Fruit fly (Drosophila melanogaster): ENCODE measurements around the gene chrb.

The chrb gene

dm6 chr3L:11487327-11487973 lies at the start of gene chrb:
Gene chrb, plus strand, starts transcription at chr3L:11487550.
- TF ChIP-seq h (optimal IDR thresholded peaks at IDR 0.05) (no peak), psq (optimal IDR thresholded peaks at IDR 0.05) (no peak), ttk (optimal IDR thresholded peaks at IDR 0.05) (no peak), Sin3A (optimal IDR thresholded peaks at IDR 0.05) (no peak)

- no peak for TF ChIP-seq h (optimal IDR thresholded peaks at IDR 0.05)
- no peak for TF ChIP-seq insv (optimal IDR thresholded peaks at IDR 0.05)
- TF ChIP-seq Myc (optimal IDR thresholded peaks at IDR 0.05) = no peak
- TF ChIP-seq Sin3A (optimal IDR thresholded peaks at IDR 0.05) = no peak
- TF ChIP-seq psq (optimal IDR thresholded peaks at IDR 0.05) = no peak
- TF ChIP-seq ttk (optimal IDR thresholded peaks at IDR 0.05) = no peak
These were observed 47.8 kb upstream of the chrb start for dm6 chr3L:11439570-11439969.

dm6 chr3L:11440258-11440657 lies 47.1 kb upstream of the chrb start:
- TF ChIP-seq h (optimal IDR thresholded peaks at IDR 0.05) = no peak

- TF ChIP-seq ttk (optimal IDR thresholded peaks at IDR 0.05) (no peak), insv (optimal IDR thresholded peaks at IDR 0.05) (no peak), Sin3A (optimal IDR thresholded peaks at IDR 0.05) (no peak), Myc (optimal IDR thresholded peaks at IDR 0.05) (no peak), psq (optimal IDR thresholded peaks at IDR 0.05) (no peak), h (optimal IDR thresholded peaks at IDR 0.05) (no peak)
These were observed 46.6 kb upstream of the chrb start for dm6 chr3L:11440769-11441168.

- TF ChIP-seq h (optimal IDR thresholded peaks at IDR 0.05) (no peak), Sin3A (optimal IDR thresholded peaks at IDR 0.05) (no peak), ttk (optimal IDR thresholded peaks at IDR 0.05) (no peak), Myc (optimal IDR thresholded peaks at IDR 0.05) (no peak)
These were observed 45.2 kb upstream of the chrb start for dm6 chr3L:11441889-11442782.

dm6 chr3L:11443474-11444080 lies 43.8 kb upstream of the chrb start:
- TF ChIP-seq ttk (optimal IDR thresholded peaks at IDR 0.05) (no peak), Sin3A (optimal IDR thresholded peaks at IDR 0.05) (no peak), h (optimal IDR thresholded peaks at IDR 0.05) (no peak), psq (optimal IDR thresholded peaks at IDR 0.05) (no peak), Myc (optimal IDR thresholded peaks at IDR 0.05) (no peak), insv (optimal IDR thresholded peaks at IDR 0.05) (no peak)

dm6 chr3L:11444169-11444568 lies 43.2 kb upstream of the chrb start:
- no peak for TF ChIP-seq ttk (optimal IDR thresholded peaks at IDR 0.05)
- TF ChIP-seq psq (optimal IDR thresholded peaks at IDR 0.05) = no peak
- TF ChIP-seq Sin3A (optimal IDR thresholded peaks at IDR 0.05) = no peak
- no peak for TF ChIP-seq h (optimal IDR thresholded peaks at IDR 0.05)
- no peak for TF ChIP-seq insv (optimal IDR thresholded peaks at IDR 0.05)
- TF ChIP-seq Myc (optimal IDR thresholded peaks at IDR 0.05) = no peak

dm6 chr3L:11444861-11445260 lies 42.5 kb upstream of the chrb start, which contains the start of gene CG7557:
Gene CG7557, plus strand, starts transcription at chr3L:11445161.
- TF ChIP-seq insv (optimal IDR thresholded peaks at IDR 0.05) (no peak), psq (optimal IDR thresholded peaks at IDR 0.05) (no peak)

dm6 chr3L:11447022-11447728 lies 40.2 kb upstream of the chrb start:
- no peak for TF ChIP-seq insv (optimal IDR thresholded peaks at IDR 0.05)
- no peak for TF ChIP-seq psq (optimal IDR thresholded peaks at IDR 0.05)
- no peak for TF ChIP-seq ttk (optimal IDR thresholded peaks at IDR 0.05)
- no peak for TF ChIP-seq Sin3A (optimal IDR thresholded peaks at IDR 0.05)
- no peak for TF ChIP-seq h (optimal IDR thresholded peaks at IDR 0.05)
- no peak for TF ChIP-seq Myc (optimal IDR thresholded peaks at IDR 0.05)

dm6 chr3L:11448349-11448748 lies 39.0 kb upstream of the chrb start:
- TF ChIP-seq h (optimal IDR thresholded peaks at IDR 0.05) (no peak), insv (optimal IDR thresholded peaks at IDR 0.05) (no peak), ttk (optimal IDR thresholded peaks at IDR 0.05) (no peak), psq (optimal IDR thresholded peaks at IDR 0.05) (no peak), Sin3A (optimal IDR thresholded peaks at IDR 0.05) (no peak), Myc (optimal IDR thresholded peaks at IDR 0.05) (no peak)

dm6 chr3L:11448935-11449334 lies 38.4 kb upstream of the chrb start:
- TF ChIP-seq Myc (optimal IDR thresholded peaks at IDR 0.05) = no peak
- TF ChIP-seq ttk (optimal IDR thresholded peaks at IDR 0.05) = no peak

- no peak for TF ChIP-seq insv (optimal IDR thresholded peaks at IDR 0.05)
- TF ChIP-seq psq (optimal IDR thresholded peaks at IDR 0.05) = no peak
- no peak for TF ChIP-seq Sin3A (optimal IDR thresholded peaks at IDR 0.05)
These were observed 36.8 kb upstream of the chrb start for dm6 chr3L:11450535-11450934.

All from Kc167 (cell line).